Fruit fly (Drosophila melanogaster): Measurements from ENCODE around the gene CG13051.

dm6 chr3L:16283821-16284220 is 18.9 kb upstream of the CG13051 start, which contains the start of gene CG13048:
- no peak for TF ChIP-seq kay (GFP tag; ENCODE audit: borderline replicate concordance)
- TF ChIP-seq ovo (GFP tag; optimal IDR thresholded peaks at IDR 0.05) = no peak
- TF ChIP-seq CG5204 (GFP tag; optimal IDR thresholded peaks at IDR 0.05) = no peak
- TF ChIP-seq Mnt (GFP tag; optimal IDR thresholded peaks at IDR 0.05) = no peak
- no peak for TF ChIP-seq cnc (optimal IDR thresholded peaks at IDR 0.05)
- no peak for TF ChIP-seq CG7101 (tag; optimal IDR thresholded peaks at IDR 0.05)
- no peak for TF ChIP-seq CG7045 (GFP tag; optimal IDR thresholded peaks at IDR 0.05)
- TF ChIP-seq CG1620 (GFP tag; optimal IDR thresholded peaks at IDR 0.05) = no peak
- TF ChIP-seq toe (GFP tag; optimal IDR thresholded peaks at IDR 0.05) = no peak
- TF ChIP-seq pad (GFP tag; optimal IDR thresholded peaks at IDR 0.05) = no peak
- TF ChIP-seq Crg-1 (GFP tag; optimal IDR thresholded peaks at IDR 0.05) = no peak
- TF ChIP-seq CG33017 (tag; optimal IDR thresholded peaks at IDR 0.05) = no peak
- no peak for TF ChIP-seq CG11617 (GFP tag; optimal IDR thresholded peaks at IDR 0.05)
